Fruit fly (Drosophila melanogaster) whole organism, prepupa: Measurements from ENCODE around the gene CG5274.
A peak's percentile ranks its signal among the peaks of the same experiment; 100 is the strongest.

Experiments
- Blimp-1 ChIP-seq: fragments of 200-800 bp; sonication (Bioruptor generic); optimal IDR thresholded peaks from 3 replicates; lab custom pipeline; 2017; ENCODE audit warnings: missing biosample characterization, missing genetic modification characterization, mild to moderate bottlenecking, moderate library complexity, missing genetic modification reagents
- CG11294 ChIP-seq: fragments of 200-800 bp; sonication (Bioruptor generic); IDR thresholded peaks from 2 replicates; pipeline ENCODE4 v1.3.6; 2022; ENCODE audit warnings: missing biosample characterization, missing genetic modification characterization
- CG11902 ChIP-seq: fragments of 200-800 bp; sonication (Bioruptor generic); optimal IDR thresholded peaks from 3 replicates; lab custom pipeline; 2016; ENCODE audit warnings: missing biosample characterization, missing genetic modification characterization
- CG1621 ChIP-seq: fragments of 200-800 bp; sonication (Bioruptor generic); optimal IDR thresholded peaks from 3 replicates; lab custom pipeline; 2018; ENCODE audit warnings: missing biosample characterization, mild to moderate bottlenecking, missing genetic modification characterization
- CG31627 ChIP-seq: fragments of 200-800 bp; sonication (Bioruptor generic); optimal IDR thresholded peaks from 3 replicates; lab custom pipeline; 2016; ENCODE audit warnings: missing biosample characterization, missing genetic modification characterization
- CG34406 ChIP-seq: fragments of 200-800 bp; sonication (Bioruptor generic); optimal IDR thresholded peaks from 3 replicates; lab custom pipeline; 2016; ENCODE audit warnings: missing biosample characterization, missing genetic modification characterization
- CG3919 ChIP-seq: fragments of 200-800 bp; sonication (Bioruptor generic); optimal IDR thresholded peaks from 3 replicates; lab custom pipeline; 2016; ENCODE audit warnings: missing biosample characterization, missing genetic modification characterization
- CG4318 ChIP-seq: fragments of 200-800 bp; sonication (Bioruptor generic); optimal IDR thresholded peaks from 3 replicates; lab custom pipeline; 2017; ENCODE audit warnings: missing biosample characterization, mild to moderate bottlenecking, missing genetic modification characterization
- CG6163 ChIP-seq: fragments of 200-800 bp; sonication (Bioruptor generic); IDR thresholded peaks from 3 replicates; pipeline ENCODE4 v1.3.6; 2022; ENCODE audit warnings: missing biosample characterization, missing genetic modification characterization
- CG6276 ChIP-seq: fragments of 200-800 bp; sonication (Bioruptor generic); optimal IDR thresholded peaks from 2 replicates; lab custom pipeline; 2017; ENCODE audit warnings: missing biosample characterization, mild to moderate bottlenecking, missing genetic modification characterization
- CG6854 ChIP-seq: fragments of 200-800 bp; sonication (Bioruptor generic); optimal IDR thresholded peaks from 2 replicates; lab custom pipeline; 2017; ENCODE audit warnings: missing biosample characterization, mild to moderate bottlenecking, missing genetic modification characterization
- CG8632 ChIP-seq: fragments of 200-800 bp; sonication (Bioruptor generic); optimal IDR thresholded peaks from 3 replicates; lab custom pipeline; 2016; ENCODE audit warnings: missing biosample characterization, missing genetic modification characterization
- CG9139 ChIP-seq: fragments of 200-800 bp; sonication (Bioruptor generic); optimal IDR thresholded peaks from 3 replicates; lab custom pipeline; 2017; ENCODE audit warnings: missing biosample characterization, mild to moderate bottlenecking, missing genetic modification characterization
- Eip78C ChIP-seq: fragments of 200-800 bp; sonication (Bioruptor generic); peaks from one replicate; lab custom pipeline; 2016; ENCODE audit warnings: missing biosample characterization, missing genetic modification characterization
- Eip93F ChIP-seq: fragments of 200-800 bp; sonication (Bioruptor generic); optimal IDR thresholded peaks from 2 replicates; lab custom pipeline; 2016; ENCODE audit warnings: missing biosample characterization, mild to moderate bottlenecking, missing genetic modification characterization
- Ets21C ChIP-seq: fragments of 200-800 bp; sonication (Bioruptor generic); optimal IDR thresholded peaks from 3 replicates; lab custom pipeline; 2016; ENCODE audit warnings: missing biosample characterization, missing genetic modification characterization
- Hr38 ChIP-seq: sonication (Bioruptor generic); optimal IDR thresholded peaks from 2 replicates; lab custom pipeline; 2016; ENCODE audit warnings: missing biosample characterization, missing genetic modification characterization
- Hr39 ChIP-seq: fragments of 200-800 bp; sonication (Bioruptor generic); optimal IDR thresholded peaks from 2 replicates; lab custom pipeline; 2016; ENCODE audit warnings: missing biosample characterization, missing genetic modification characterization
- Lpt ChIP-seq: fragments of 200-800 bp; sonication (Bioruptor generic); optimal IDR thresholded peaks from 3 replicates; lab custom pipeline; 2016; ENCODE audit warnings: missing biosample characterization, missing genetic modification characterization
- Met ChIP-seq: fragments of 200-800 bp; sonication (Bioruptor generic); optimal IDR thresholded peaks from 3 replicates; lab custom pipeline; 2016; ENCODE audit warnings: missing biosample characterization, missing genetic modification characterization
- OdsH ChIP-seq: fragments of 200-800 bp; sonication (Bioruptor generic); optimal IDR thresholded peaks from 3 replicates; lab custom pipeline; 2016; ENCODE audit warnings: missing biosample characterization, missing genetic modification characterization
- Smox ChIP-seq: fragments of 200-800 bp; sonication (Bioruptor generic); optimal IDR thresholded peaks from 3 replicates; lab custom pipeline; 2016; ENCODE audit warnings: missing biosample characterization, missing genetic modification characterization
- Sox102F ChIP-seq: fragments of 200-800 bp; sonication (Bioruptor generic); optimal IDR thresholded peaks from 2 replicates; lab custom pipeline; 2016; ENCODE audit warnings: missing biosample characterization, mild to moderate bottlenecking, missing genetic modification characterization
- achi ChIP-seq: fragments of 200-800 bp; sonication (Bioruptor generic); optimal IDR thresholded peaks from 3 replicates; lab custom pipeline; 2016; ENCODE audit warnings: missing biosample characterization, missing genetic modification characterization
- dac ChIP-seq: fragments of 200-800 bp; sonication (Bioruptor generic); optimal IDR thresholded peaks from 2 replicates; lab custom pipeline; 2017; ENCODE audit warnings: missing biosample characterization, mild to moderate bottlenecking, missing genetic modification characterization
- dsx ChIP-seq: fragments of 200-800 bp; optimal IDR thresholded peaks from 3 replicates; lab custom pipeline; 2019; ENCODE audit warnings: missing biosample characterization, mild to moderate bottlenecking, missing genetic modification characterization, moderate library complexity; ENCODE audit not compliant: poor library complexity, severe bottlenecking
- esn ChIP-seq: fragments of 200-800 bp; sonication (Bioruptor generic); optimal IDR thresholded peaks from 2 replicates; lab custom pipeline; 2016; ENCODE audit warnings: missing biosample characterization, mild to moderate bottlenecking, missing genetic modification characterization, moderate library complexity
- fd59A ChIP-seq: fragments of 200-800 bp; sonication (Bioruptor generic); optimal IDR thresholded peaks from 2 replicates; lab custom pipeline; 2017; ENCODE audit warnings: missing biosample characterization, mild to moderate bottlenecking, missing genetic modification characterization, missing genetic modification reagents
- fd85E ChIP-seq: fragments of 200-800 bp; sonication (Bioruptor generic); optimal IDR thresholded peaks from 3 replicates; lab custom pipeline; 2016; ENCODE audit warnings: missing biosample characterization, missing genetic modification characterization
- fkh ChIP-seq: fragments of 200-800 bp; sonication (Bioruptor generic); optimal IDR thresholded peaks from 3 replicates; lab custom pipeline; 2017; ENCODE audit warnings: missing biosample characterization, mild to moderate bottlenecking, missing genetic modification characterization, moderate library complexity
- lz ChIP-seq: fragments of 200-800 bp; sonication (Bioruptor generic); optimal IDR thresholded peaks from 3 replicates; lab custom pipeline; 2016; ENCODE audit warnings: missing biosample characterization, missing genetic modification characterization
- net ChIP-seq: fragments of 200-800 bp; sonication (Bioruptor generic); optimal IDR thresholded peaks from 3 replicates; lab custom pipeline; 2016; ENCODE audit warnings: missing biosample characterization, missing genetic modification characterization
- pdm3 ChIP-seq: fragments of 200-800 bp; sonication (Bioruptor generic); optimal IDR thresholded peaks from 3 replicates; lab custom pipeline; 2016; ENCODE audit warnings: missing biosample characterization, missing genetic modification characterization
- salr ChIP-seq, 2 experiments: fragments of 200-800 bp; sonication (Bioruptor generic); optimal IDR thresholded peaks; 3 replicates each; lab custom pipeline; 2016 to 2018; ENCODE audit warnings: missing biosample characterization in 2 of 2, missing genetic modification characterization in 2 of 2, mild to moderate bottlenecking in 1 of 2
- spab ChIP-seq: fragments of 200-800 bp; sonication (Bioruptor generic); optimal IDR thresholded peaks from 2 replicates; lab custom pipeline; 2017; ENCODE audit warnings: missing biosample characterization, mild to moderate bottlenecking, missing genetic modification characterization, missing genetic modification reagents
- ss ChIP-seq, 2 experiments: fragments of 200-800 bp; sonication (Bioruptor generic); optimal IDR thresholded peaks; 2 replicates in 1 of 2; 3 replicates in 1 of 2; lab custom pipeline; 2017 to 2018; ENCODE audit warnings: mild to moderate bottlenecking in 2 of 2, missing biosample characterization in 2 of 2, missing genetic modification characterization in 2 of 2, moderate library complexity in 1 of 2
- svp ChIP-seq: fragments of 200-800 bp; sonication (Bioruptor generic); peaks from one replicate; lab custom pipeline; 2016; ENCODE audit warnings: missing biosample characterization, missing genetic modification characterization
- vri ChIP-seq: fragments of 200-800 bp; sonication (Bioruptor generic); optimal IDR thresholded peaks from 3 replicates; lab custom pipeline; 2016; ENCODE audit warnings: missing biosample characterization, mild to moderate bottlenecking, missing genetic modification characterization

Gene CG5274

DNA sequence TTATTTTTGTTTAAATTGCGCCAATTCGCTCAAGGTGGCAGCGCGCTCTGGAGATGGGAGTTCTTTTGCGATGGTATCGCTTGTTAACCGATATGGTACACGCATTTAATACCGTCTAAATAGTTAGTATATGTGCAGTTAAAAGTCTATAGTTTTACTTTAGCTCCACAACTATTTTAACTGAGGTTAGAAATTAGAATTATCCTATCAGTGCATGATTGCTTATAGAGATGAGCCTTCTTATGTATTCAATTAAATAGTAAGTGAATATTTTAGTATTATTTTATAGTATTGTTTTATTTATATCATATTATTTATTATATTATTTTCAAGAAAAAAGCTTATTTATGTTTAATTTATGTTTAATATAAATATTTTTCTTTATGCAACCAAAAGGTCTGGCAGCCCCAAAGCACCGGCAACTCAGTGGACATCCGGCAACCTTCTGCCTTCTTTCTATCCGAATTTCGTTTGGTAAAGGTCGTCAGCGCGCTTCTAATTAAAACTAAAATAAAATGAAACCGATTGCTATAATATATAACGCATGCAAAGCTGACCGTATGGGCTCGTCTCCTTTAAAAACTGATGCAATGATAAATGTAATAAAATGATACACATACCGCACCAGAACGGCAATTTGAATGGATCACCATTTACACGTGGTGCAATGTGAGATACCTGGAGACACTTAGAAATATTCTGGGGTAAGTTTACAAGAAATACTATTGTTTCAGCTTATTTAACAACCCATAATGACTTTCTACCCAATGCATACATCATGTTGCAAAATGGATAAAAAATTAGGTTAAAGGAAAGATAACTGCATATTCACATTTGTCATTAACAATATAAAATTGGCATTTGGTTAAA, 25.6 kb upstream of the CG5274 start, which contains the start of gene CG5199 (continued):
- TF ChIP-seq svp (GFP tag; lab: Kevin White, UChicago) (peak; percentile 84), CG4318 (peak; percentile 49), spab (GFP tag; lab: Kevin White, UChicago) (no peak), CG31627 (GFP tag; lab: Kevin White, UChicago) (peak; percentile 52), Hr39 (GFP tag; lab: Kevin White, UChicago) (peak; percentile 48), dac (GFP tag; lab: Kevin White, UChicago) (no peak), Eip78C (GFP tag; lab: Kevin White, UChicago) (no peak), Sox102F (GFP tag; lab: Kevin White, UChicago) (peak; percentile 1), lz (peak; percentile 62), pdm3 (GFP tag; lab: Kevin White, UChicago) (no peak), CG11294 (GFP tag; lab: Robert Waterston, UW) (peak; percentile 48; the same call in 1 of the 2 replicates), net (GFP tag; lab: Kevin White, UChicago) (no peak), Smox (GFP tag; lab: Kevin White, UChicago) (no peak), Hr38 (no peak), achi (GFP tag; lab: Kevin White, UChicago) (peak; percentile 57), CG1621 (tag; lab: Kevin White, UChicago) (no peak), OdsH (GFP tag; lab: Kevin White, UChicago) (peak; percentile 53), CG6163 (GFP tag; lab: Robert Waterston, UW) (peak; percentile 42; the same call in 1 of the 3 replicates), Lpt (GFP tag; lab: Kevin White, UChicago) (peak; percentile 35), CG6854 (GFP tag; lab: Kevin White, UChicago) (no peak)

DNA sequence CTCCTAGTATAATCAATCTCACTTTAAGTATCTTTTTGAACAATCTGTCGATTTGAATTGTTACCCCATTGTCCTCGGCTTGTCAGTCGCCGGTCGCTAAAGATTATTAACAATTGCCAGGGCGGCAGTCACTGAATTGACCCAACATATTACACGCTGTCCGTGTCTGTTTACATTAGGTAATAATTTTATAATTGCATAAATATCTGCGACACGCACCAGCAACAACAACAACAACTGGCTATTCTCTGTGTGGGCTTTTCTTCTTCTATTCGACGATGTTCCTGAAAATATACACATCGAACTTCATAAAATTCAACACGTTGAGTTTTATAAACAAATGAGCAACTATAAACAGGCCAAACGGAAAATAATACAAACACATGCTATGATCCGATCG, 21.3 kb upstream of the CG5274 start:
- no peak for TF ChIP-seq fd85E
- TF ChIP-seq svp (GFP tag; lab: Kevin White, UChicago) = peak; percentile 49
- TF ChIP-seq, all 60 proteins: peak for 1

dm6 chr3L:20447957-20448356, 20.5 kb upstream of the CG5274 start:
- TF ChIP-seq Ets21C = no peak
- no peak for TF ChIP-seq CG11902 (GFP tag; lab: Kevin White, UChicago)
- peak; percentile 18 for TF ChIP-seq Sox102F (GFP tag; lab: Kevin White, UChicago)
- TF ChIP-seq achi (GFP tag; lab: Kevin White, UChicago) = no peak
- TF ChIP-seq CG34406 (GFP tag; lab: Kevin White, UChicago) = peak; percentile 32
- TF ChIP-seq salr (GFP tag; optimal IDR thresholded peaks at IDR 0.05; lab: Kevin White, UChicago) = no peak
- TF ChIP-seq dsx = peak; percentile 7
- TF ChIP-seq ss (GFP tag; optimal IDR thresholded peaks at IDR 0.05; lab: Kevin White, UChicago) = no peak
- TF ChIP-seq Smox (GFP tag; lab: Kevin White, UChicago) = peak; percentile 30
- peak; percentile 23 for TF ChIP-seq Met (GFP tag; lab: Kevin White, UChicago)
- TF ChIP-seq CG8632 (GFP tag; lab: Kevin White, UChicago) = peak; percentile 32
- TF ChIP-seq fkh (GFP tag; lab: Kevin White, UChicago) = peak; percentile 81
- TF ChIP-seq CG6276 = no peak
- TF ChIP-seq Eip93F (GFP tag; lab: Kevin White, UChicago) = peak; percentile 28
- peak; percentile 11 for TF ChIP-seq svp (GFP tag; lab: Kevin White, UChicago)
- no peak for TF ChIP-seq CG9139 (GFP tag; lab: Kevin White, UChicago)
- TF ChIP-seq Eip78C (GFP tag; lab: Kevin White, UChicago) = peak; percentile 70
- peak; percentile 42 for TF ChIP-seq esn (GFP tag; lab: Kevin White, UChicago)
- peak; percentile 65 for TF ChIP-seq vri (GFP tag; lab: Kevin White, UChicago)
- no peak for TF ChIP-seq CG31627 (GFP tag; lab: Kevin White, UChicago)
- TF ChIP-seq dac (GFP tag; lab: Kevin White, UChicago) = no peak
- no peak for TF ChIP-seq fd59A (GFP tag; lab: Kevin White, UChicago)
- TF ChIP-seq Blimp-1 (GFP tag; lab: Kevin White, UChicago) = peak; percentile 60
- TF ChIP-seq CG4318 = no peak
- peak; percentile 73 for TF ChIP-seq CG6854 (GFP tag; lab: Kevin White, UChicago)
- TF ChIP-seq CG11294 (GFP tag; lab: Robert Waterston, UW) = no peak
- TF ChIP-seq CG3919 (GFP tag; lab: Kevin White, UChicago) = no peak
